Worm (Caenorhabditis elegans) whole organism, L1 larva: ENCODE measurements around the gene erfa-1.

ENCODE experiments used
- C16A3.4 ChIP-seq: fragments of 150-350 bp; optimal IDR thresholded peaks from 2 replicates; lab custom pipeline; 2014; ENCODE audit warnings: missing biosample characterization, missing genetic modification characterization
- ceh-8 ChIP-seq: fragments of 200-800 bp; sonication (Bioruptor generic); optimal IDR thresholded peaks from 2 replicates; lab custom pipeline; 2018; ENCODE audit warnings: mild to moderate bottlenecking, missing genetic modification characterization, moderate library complexity, missing compliant biosample characterization
- ceh-82 ChIP-seq, 3 experiments: fragments of 150-350 bp in 1 of 3; sonication (generic microtip) in 2 of 3; optimal IDR thresholded peaks; 2 replicates each; lab custom pipeline; 2014 to 2017; ENCODE audit warnings: missing biosample characterization in 3 of 3, missing genetic modification characterization in 3 of 3
- ces-1 ChIP-seq: fragments of 150-350 bp; optimal IDR thresholded peaks from 2 replicates; lab custom pipeline; 2014; ENCODE audit warnings: missing biosample characterization, missing genetic modification reagents, missing genetic modification characterization
- efl-3 ChIP-seq: fragments of 200-800 bp; sonication (Bioruptor generic); optimal IDR thresholded peaks from 2 replicates; lab custom pipeline; 2018; ENCODE audit warnings: mild to moderate bottlenecking, missing genetic modification characterization, missing compliant biosample characterization
- nhr-12 ChIP-seq: sonication (generic microtip); optimal IDR thresholded peaks from 2 replicates; lab custom pipeline; 2017; ENCODE audit warnings: missing biosample characterization, missing genetic modification characterization
- nhr-237 ChIP-seq: fragments of 150-350 bp; optimal IDR thresholded peaks from 2 replicates; lab custom pipeline; 2014; ENCODE audit warnings: missing biosample characterization, missing genetic modification characterization
- skn-1 ChIP-seq: fragments of 150-350 bp; optimal IDR thresholded peaks from 2 replicates; lab custom pipeline; 2014; ENCODE audit warnings: missing biosample characterization, missing genetic modification characterization
- snpc-4 ChIP-seq: fragments of 150-350 bp; optimal IDR thresholded peaks from 2 replicates; lab custom pipeline; 2014; ENCODE audit warnings: missing biosample characterization, missing genetic modification characterization
- xbp-1 ChIP-seq: sonication (generic microtip); optimal IDR thresholded peaks from 2 replicates; lab custom pipeline; 2016; ENCODE audit warnings: missing genetic modification characterization, missing compliant biosample characterization

DNA sequence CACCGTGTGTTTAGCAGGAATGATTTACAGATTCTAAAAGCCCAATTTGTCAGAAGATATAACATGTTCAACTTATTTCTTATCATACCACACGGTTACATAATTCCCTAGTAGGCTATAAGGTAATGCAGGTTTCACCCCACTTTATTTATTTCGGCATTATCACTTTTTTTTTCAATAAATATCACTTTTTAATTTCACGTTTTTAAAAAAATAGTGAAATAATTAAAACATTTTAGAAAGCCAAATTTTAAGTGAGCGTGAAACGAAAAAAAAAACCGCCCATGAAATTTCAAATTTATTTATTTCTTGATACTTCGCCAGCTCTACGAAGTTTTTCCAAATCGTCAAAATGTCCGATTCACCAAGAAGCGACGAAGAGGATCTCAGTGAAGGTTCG lies 14.4 kb downstream of the erfa-1 start, which contains the start of gene fbxa-196:
- TF ChIP-seq skn-1 (tag; lab: Kevin White, UChicago) (no peak), C16A3.4 (tag; lab: Kevin White, UChicago) (no peak), nhr-12 (tag; lab: Kevin White, UChicago) (no peak), efl-3 (no peak), xbp-1 (no peak), nhr-237 (tag; lab: Kevin White, UChicago) (no peak), ces-1 (GFP tag; lab: Kevin White, UChicago) (no peak), ceh-82 (tag; optimal IDR thresholded peaks at IDR 0.05; lab: Kevin White, UChicago) (no peak), snpc-4 (tag; lab: Kevin White, UChicago) (no peak), ceh-8 (GFP tag; lab: Kevin White, UChicago) (no peak)
